Worm (Caenorhabditis elegans) whole organism, late embryonic: Measurements from ENCODE around the gene phf-33.

Experiments
- C08G9.2 ChIP-seq: sonication (generic microtip); optimal IDR thresholded peaks from 2 replicates; lab custom pipeline; 2016; ENCODE audit warnings: mild to moderate bottlenecking, missing genetic modification characterization, moderate library complexity, missing compliant biosample characterization
- C38D4.7 ChIP-seq: fragments of 200-800 bp; sonication (Bioruptor generic); optimal IDR thresholded peaks from 2 replicates; lab custom pipeline; 2018; ENCODE audit warnings: mild to moderate bottlenecking, missing genetic modification characterization, moderate library complexity, missing compliant biosample characterization
- F13H6.1 ChIP-seq: sonication (generic microtip); optimal IDR thresholded peaks from 2 replicates; lab custom pipeline; 2016; ENCODE audit warnings: missing genetic modification characterization, missing compliant biosample characterization
- K02D7.2 ChIP-seq: sonication (generic microtip); optimal IDR thresholded peaks from 2 replicates; lab custom pipeline; 2017; ENCODE audit warnings: mild to moderate bottlenecking, missing genetic modification characterization, missing compliant biosample characterization
- T23F11.4 ChIP-seq: fragments of 200-800 bp; sonication (Bioruptor generic); optimal IDR thresholded peaks from 2 replicates; lab custom pipeline; 2018; ENCODE audit warnings: mild to moderate bottlenecking, missing genetic modification characterization, missing compliant biosample characterization
- Y22D7AL.16 ChIP-seq: sonication (generic microtip); optimal IDR thresholded peaks from 2 replicates; lab custom pipeline; 2016; ENCODE audit warnings: missing genetic modification characterization, missing compliant biosample characterization
- ama-1 ChIP-seq: fragments of 150-350 bp; optimal IDR thresholded peaks from 2 replicates; lab custom pipeline; 2014
- ceh-14 ChIP-seq: sonication (generic microtip); optimal IDR thresholded peaks from 2 replicates; lab custom pipeline; 2016; ENCODE audit warnings: missing genotype, missing genetic modification characterization, missing compliant biosample characterization
- ceh-18 ChIP-seq: sonication (generic microtip); optimal IDR thresholded peaks from 2 replicates; lab custom pipeline; 2016; ENCODE audit warnings: missing genetic modification characterization, missing compliant biosample characterization
- ceh-19 ChIP-seq: fragments of 200-800 bp; sonication (Bioruptor generic); optimal IDR thresholded peaks from 2 replicates; lab custom pipeline; 2018; ENCODE audit warnings: mild to moderate bottlenecking, missing genetic modification characterization, missing compliant biosample characterization
- ceh-2 ChIP-seq: sonication (generic microtip); optimal IDR thresholded peaks from 2 replicates; lab custom pipeline; 2016; ENCODE audit warnings: missing genotype, missing genetic modification characterization, missing compliant biosample characterization
- ceh-22 ChIP-seq: sonication (generic microtip); optimal IDR thresholded peaks from 2 replicates; lab custom pipeline; 2017; ENCODE audit warnings: missing biosample characterization, missing genetic modification characterization
- ceh-30 ChIP-seq: fragments of 150-350 bp; optimal IDR thresholded peaks from 2 replicates; lab custom pipeline; 2014; ENCODE audit warnings: missing biosample characterization, missing genetic modification characterization
- ceh-34 ChIP-seq: sonication (generic microtip); optimal IDR thresholded peaks from 2 replicates; lab custom pipeline; 2016; ENCODE audit warnings: mild to moderate bottlenecking, missing genetic modification characterization, missing compliant biosample characterization
- ceh-48 ChIP-seq: sonication (generic microtip); optimal IDR thresholded peaks from 2 replicates; lab custom pipeline; 2016; ENCODE audit warnings: missing genetic modification characterization, inconsistent platforms, missing compliant biosample characterization
- ceh-9 ChIP-seq: sonication (generic microtip); optimal IDR thresholded peaks from 2 replicates; lab custom pipeline; 2016; ENCODE audit warnings: mild to moderate bottlenecking, missing genetic modification characterization, inconsistent platforms, missing compliant biosample characterization
- che-1 ChIP-seq: sonication (generic microtip); optimal IDR thresholded peaks from 2 replicates; lab custom pipeline; 2016; ENCODE audit warnings: mild to moderate bottlenecking, missing genetic modification characterization, missing compliant biosample characterization
- dmd-4 ChIP-seq: sonication (generic microtip); optimal IDR thresholded peaks from 2 replicates; lab custom pipeline; 2016; ENCODE audit warnings: borderline replicate concordance, missing genetic modification characterization, missing compliant biosample characterization
- dve-1 ChIP-seq: sonication (generic microtip); optimal IDR thresholded peaks from 2 replicates; lab custom pipeline; 2017; ENCODE audit warnings: antibody characterized with exemption, mild to moderate bottlenecking, missing genetic modification characterization, missing compliant biosample characterization
- elt-2 ChIP-seq: sonication (generic microtip); optimal IDR thresholded peaks from 2 replicates; lab custom pipeline; 2016; ENCODE audit warnings: missing genetic modification reagents, missing genetic modification characterization, missing compliant biosample characterization
- elt-4 ChIP-seq: sonication (generic microtip); optimal IDR thresholded peaks from 2 replicates; lab custom pipeline; 2016; ENCODE audit warnings: missing genetic modification characterization, missing compliant biosample characterization
- ets-4 ChIP-seq: sonication (generic microtip); optimal IDR thresholded peaks from 2 replicates; lab custom pipeline; 2016; ENCODE audit warnings: missing genetic modification characterization, missing compliant biosample characterization
- eyg-1 ChIP-seq: sonication (generic microtip); optimal IDR thresholded peaks from 2 replicates; lab custom pipeline; 2016; ENCODE audit warnings: missing genotype, missing genetic modification characterization, missing compliant biosample characterization
- fkh-10 ChIP-seq: fragments of 150-350 bp; optimal IDR thresholded peaks from 2 replicates; lab custom pipeline; 2014; ENCODE audit warnings: missing biosample characterization, missing genetic modification reagents, missing genetic modification characterization
- fkh-6 ChIP-seq: sonication (generic microtip); optimal IDR thresholded peaks from 2 replicates; lab custom pipeline; 2016; ENCODE audit warnings: missing genetic modification characterization, missing compliant biosample characterization
- gmeb-2 ChIP-seq: sonication (generic microtip); optimal IDR thresholded peaks from 2 replicates; lab custom pipeline; 2016; ENCODE audit warnings: missing genetic modification characterization, inconsistent platforms, missing compliant biosample characterization
- hlh-13 ChIP-seq: fragments of 200-800 bp; sonication (Bioruptor generic); optimal IDR thresholded peaks from 2 replicates; lab custom pipeline; 2018; ENCODE audit warnings: mild to moderate bottlenecking, missing genetic modification characterization, missing compliant biosample characterization
- hlh-15 ChIP-seq: sonication (generic microtip); optimal IDR thresholded peaks from 2 replicates; lab custom pipeline; 2016; ENCODE audit warnings: missing genetic modification characterization, missing compliant biosample characterization
- hlh-30 ChIP-seq: sonication (generic microtip); optimal IDR thresholded peaks from 2 replicates; lab custom pipeline; 2017; ENCODE audit warnings: antibody characterized with exemption, missing genetic modification characterization, missing compliant biosample characterization; ENCODE audit not compliant: insufficient read depth
- hlh-8 ChIP-seq: sonication (generic microtip); optimal IDR thresholded peaks from 2 replicates; lab custom pipeline; 2016; ENCODE audit warnings: missing genotype, missing genetic modification characterization, missing compliant biosample characterization
- lim-6 ChIP-seq: sonication (generic microtip); optimal IDR thresholded peaks from 2 replicates; lab custom pipeline; 2016; ENCODE audit warnings: missing genetic modification characterization, missing compliant biosample characterization
- lin-11 ChIP-seq: fragments of 200-800 bp; sonication (Bioruptor generic); optimal IDR thresholded peaks from 2 replicates; lab custom pipeline; 2018; ENCODE audit warnings: mild to moderate bottlenecking, missing genetic modification characterization, missing compliant biosample characterization
- madf-2 ChIP-seq: sonication (generic microtip); optimal IDR thresholded peaks from 2 replicates; lab custom pipeline; 2017; ENCODE audit warnings: missing genetic modification characterization, missing compliant biosample characterization
- nfya-1 ChIP-seq: sonication (generic microtip); optimal IDR thresholded peaks from 2 replicates; lab custom pipeline; 2017; ENCODE audit warnings: missing genetic modification characterization, mild to moderate bottlenecking, missing compliant biosample characterization, antibody characterized with exemption, moderate library complexity
- nhr-11 ChIP-seq: fragments of 150-350 bp; optimal IDR thresholded peaks from 2 replicates; lab custom pipeline; 2014; ENCODE audit warnings: missing biosample characterization, missing genetic modification characterization
- odd-2 ChIP-seq: sonication (generic microtip); optimal IDR thresholded peaks from 2 replicates; lab custom pipeline; 2017; ENCODE audit warnings: antibody characterized with exemption, mild to moderate bottlenecking, missing genetic modification characterization, missing compliant biosample characterization
- pag-3 ChIP-seq: sonication (generic microtip); optimal IDR thresholded peaks from 2 replicates; lab custom pipeline; 2016; ENCODE audit warnings: missing compliant biosample characterization, missing genetic modification characterization, borderline replicate concordance
- pat-9 ChIP-seq: fragments of 200-800 bp; sonication (Bioruptor generic); optimal IDR thresholded peaks from 2 replicates; lab custom pipeline; 2018; ENCODE audit warnings: mild to moderate bottlenecking, missing genetic modification characterization, moderate library complexity, missing compliant biosample characterization
- pha-2 ChIP-seq: sonication (generic microtip); optimal IDR thresholded peaks from 2 replicates; lab custom pipeline; 2017; ENCODE audit warnings: mild to moderate bottlenecking, missing genetic modification characterization, missing compliant biosample characterization
- pha-4 ChIP-seq: fragments of 150-350 bp; optimal IDR thresholded peaks from 2 replicates; lab custom pipeline; 2018; ENCODE audit warnings: missing biosample characterization, missing genetic modification reagents, missing genetic modification characterization
- pqm-1 ChIP-seq: sonication (generic microtip); optimal IDR thresholded peaks from 2 replicates; lab custom pipeline; 2016; ENCODE audit warnings: missing genetic modification characterization, missing compliant biosample characterization
- pros-1 ChIP-seq: fragments of 150-350 bp; optimal IDR thresholded peaks from 2 replicates; lab custom pipeline; 2014; ENCODE audit warnings: missing biosample characterization, missing genetic modification reagents, missing genetic modification characterization
- rnt-1 ChIP-seq: sonication (generic microtip); optimal IDR thresholded peaks from 2 replicates; lab custom pipeline; 2016; ENCODE audit warnings: missing genetic modification characterization, missing compliant biosample characterization
- sdc-2 ChIP-seq: sonication (generic microtip); optimal IDR thresholded peaks from 2 replicates; lab custom pipeline; 2016; ENCODE audit warnings: missing genotype, missing genetic modification characterization, missing compliant biosample characterization
- sox-2 ChIP-seq: fragments of 200-800 bp; sonication (Bioruptor generic); IDR thresholded peaks from 2 replicates; pipeline ENCODE4 v1.3.6; 2022; ENCODE audit warnings: missing genetic modification reagents, missing genetic modification characterization, missing compliant biosample characterization
- sox-4 ChIP-seq: sonication (generic microtip); optimal IDR thresholded peaks from 2 replicates; lab custom pipeline; 2017; ENCODE audit warnings: mild to moderate bottlenecking, missing genetic modification characterization, inconsistent platforms, missing compliant biosample characterization
- syd-9 ChIP-seq: sonication (generic microtip); optimal IDR thresholded peaks from 2 replicates; lab custom pipeline; 2016; ENCODE audit warnings: mild to moderate bottlenecking, missing genetic modification characterization, moderate library complexity, missing compliant biosample characterization
- tbx-2 ChIP-seq: sonication (generic microtip); optimal IDR thresholded peaks from 2 replicates; lab custom pipeline; 2016; ENCODE audit warnings: missing genetic modification characterization, missing compliant biosample characterization
- tbx-7 ChIP-seq: sonication (generic microtip); optimal IDR thresholded peaks from 2 replicates; lab custom pipeline; 2016; ENCODE audit warnings: missing genotype, missing genetic modification characterization, missing compliant biosample characterization
- ttx-3 ChIP-seq: sonication (generic microtip); optimal IDR thresholded peaks from 2 replicates; lab custom pipeline; 2016; ENCODE audit warnings: missing genetic modification reagents, missing genetic modification characterization, missing compliant biosample characterization
- unc-3 ChIP-seq, 2 experiments: fragments of 200-800 bp in 1 of 2; sonication (Bioruptor generic) in 1 of 2; sonication (generic microtip) in 1 of 2; conservative IDR thresholded peaks in 1 of 2; optimal IDR thresholded peaks in 1 of 2; 2 replicates each; pipeline versions ENCODE4 v1.3.6 to Lab custom; 2016 to 2022; ENCODE audit warnings: missing compliant biosample characterization in 2 of 2, missing genetic modification characterization in 2 of 2, missing genetic modification reagents in 1 of 2
- ztf-16 ChIP-seq: sonication (generic microtip); optimal IDR thresholded peaks from 2 replicates; lab custom pipeline; 2017; ENCODE audit warnings: missing genetic modification characterization, missing compliant biosample characterization

Gene phf-33

ce11 chrX:13306869-13307446 lies 28.2 kb upstream of the phf-33 start:
- TF ChIP-seq Y22D7AL.16 (tag; lab: Kevin White, UChicago) (peak; percentile 90), pat-9 (tag; lab: Kevin White, UChicago) (peak; percentile 93), lim-6 (tag; lab: Kevin White, UChicago) (peak; percentile 64), ceh-19 (GFP tag; lab: Kevin White, UChicago) (peak; percentile 90), syd-9 (tag; lab: Kevin White, UChicago) (peak; percentile 89), ceh-34 (tag; lab: Kevin White, UChicago) (peak; percentile 91), ztf-16 (peak; percentile 88), ceh-48 (tag; lab: Kevin White, UChicago) (peak; percentile 80), ceh-9 (tag; lab: Kevin White, UChicago) (peak; percentile 77), ama-1 (lab: Kevin White, UChicago) (no peak), nfya-1 (tag; lab: Kevin White, UChicago) (peak; percentile 80), eyg-1 (tag; lab: Kevin White, UChicago) (peak; percentile 86), unc-3 (GFP tag; conservative IDR thresholded peaks at IDR 0.05; lab: Robert Waterston, UW) (peak; percentile 91), unc-3 (tag; optimal IDR thresholded peaks at IDR 0.05; lab: Kevin White, UChicago) (peak; percentile 92), pag-3 (peak; percentile 74), ttx-3 (peak; percentile 91), tbx-7 (tag; lab: Kevin White, UChicago) (peak; percentile 29), dve-1 (tag; lab: Kevin White, UChicago) (peak; percentile 95), hlh-15 (tag; lab: Kevin White, UChicago) (peak; percentile 87), che-1 (peak; percentile 91), hlh-30 (tag; lab: Kevin White, UChicago) (peak; percentile 71), ceh-18 (tag; lab: Kevin White, UChicago) (peak; percentile 78), nhr-11 (no peak), F13H6.1 (tag; lab: Kevin White, UChicago) (peak; percentile 72), elt-4 (tag; lab: Kevin White, UChicago) (no peak), ceh-22 (tag; lab: Kevin White, UChicago) (no peak), hlh-13 (GFP tag; lab: Kevin White, UChicago) (peak; percentile 82), ceh-30 (tag; lab: Kevin White, UChicago) (peak; percentile 54), ets-4 (tag; lab: Kevin White, UChicago) (peak; percentile 52), odd-2 (tag; lab: Kevin White, UChicago) (peak; percentile 69), elt-2 (tag; lab: Kevin White, UChicago) (peak; percentile 94), ceh-14 (tag; lab: Kevin White, UChicago) (peak; percentile 78), lin-11 (tag; lab: Kevin White, UChicago) (peak; percentile 90), T23F11.4 (peak; percentile 88), C08G9.2 (tag; lab: Kevin White, UChicago) (peak; percentile 71), gmeb-2 (tag; lab: Kevin White, UChicago) (peak; percentile 94), pros-1 (tag; lab: Kevin White, UChicago) (peak; percentile 66), fkh-6 (tag; lab: Kevin White, UChicago) (peak; percentile 89), fkh-10 (GFP tag; lab: Kevin White, UChicago) (peak; percentile 83), ceh-2 (tag; lab: Kevin White, UChicago) (peak; percentile 83), C38D4.7 (GFP tag; lab: Kevin White, UChicago) (peak; percentile 88), pha-2 (peak; percentile 84), sox-4 (tag; lab: Kevin White, UChicago) (peak; percentile 89), K02D7.2 (tag; lab: Kevin White, UChicago) (peak; percentile 89), pha-4 (no peak), sox-2 (GFP tag; lab: Robert Waterston, UW) (peak; percentile 92), madf-2 (tag; lab: Kevin White, UChicago) (peak; percentile 89), sdc-2 (tag; lab: Kevin White, UChicago) (peak; percentile 91), hlh-8 (tag; lab: Kevin White, UChicago) (peak; percentile 93), pqm-1 (tag; lab: Kevin White, UChicago) (peak; percentile 53), tbx-2 (tag; lab: Kevin White, UChicago) (peak; percentile 85), dmd-4 (tag; lab: Kevin White, UChicago) (peak; percentile 89), rnt-1 (peak; percentile 80)
